Fruit fly (Drosophila melanogaster): ENCODE measurements around the gene Pgant8.

Pgant8 gene

DNA sequence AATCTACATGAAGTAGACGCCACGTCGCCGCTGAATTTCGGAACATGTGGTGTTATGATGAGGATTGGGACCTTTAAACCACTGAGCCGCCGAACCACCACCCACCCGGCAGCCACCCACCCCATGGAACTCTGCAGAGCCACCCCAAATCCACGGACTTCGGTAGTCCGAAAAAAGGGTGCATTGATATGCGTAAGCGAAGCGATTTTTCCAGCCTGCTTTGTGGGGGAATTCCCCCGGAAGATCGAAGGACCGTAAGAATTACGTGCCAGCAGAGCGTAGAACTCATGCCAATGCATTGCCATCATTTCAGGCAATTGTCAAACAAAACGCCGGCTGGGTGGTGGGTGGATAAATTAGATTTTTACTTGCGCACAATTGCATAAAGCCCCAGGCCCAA is 5.4 kb upstream of the Pgant8 start:
- TF ChIP-seq gl (tag; optimal IDR thresholded peaks at IDR 0.05) (no peak), Pif1B (GFP tag; optimal IDR thresholded peaks at IDR 0.05) (no peak), Snoo (tag; optimal IDR thresholded peaks at IDR 0.05) (no peak), CG34367 (tag; optimal IDR thresholded peaks at IDR 0.05) (no peak), EcR (GFP tag; optimal IDR thresholded peaks at IDR 0.05) (no peak), D1 (tag; optimal IDR thresholded peaks at IDR 0.05) (no peak), CG13204 (GFP tag; optimal IDR thresholded peaks at IDR 0.05) (no peak), CG15710 (tag; optimal IDR thresholded peaks at IDR 0.05) (no peak)

DNA sequence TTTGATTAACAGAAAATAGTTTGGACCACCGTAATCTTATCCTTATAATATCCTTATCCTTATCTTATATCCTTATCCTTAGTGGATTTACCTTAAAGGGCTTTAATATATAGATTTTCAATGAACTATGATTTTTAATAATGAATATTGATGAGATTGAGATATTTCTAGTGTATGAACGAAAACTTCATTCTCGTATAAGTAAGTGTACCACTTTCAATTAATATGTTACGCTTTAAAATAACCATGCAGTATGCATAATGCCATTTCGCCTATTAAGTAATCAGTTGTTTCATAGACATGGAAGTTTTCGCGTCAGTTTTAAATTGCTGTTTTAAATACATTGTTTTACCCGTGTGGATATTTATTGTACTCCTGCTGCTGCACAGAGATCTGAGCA is 4.3 kb upstream of the Pgant8 start, which contains the start of gene CG7304:
TSS of gene CG7304 (plus strand) at position 301 of the 400 bp plus-strand sequence.
- TF ChIP-seq CG10348 (GFP tag; IDR thresholded peaks at IDR 0.05) (no peak), CG13204 (GFP tag; optimal IDR thresholded peaks at IDR 0.05) (no peak), rn (GFP tag; IDR thresholded peaks at IDR 0.05) (no peak), Pif1B (GFP tag; optimal IDR thresholded peaks at IDR 0.05) (no peak), CG9948 (tag; optimal IDR thresholded peaks at IDR 0.05) (no peak), Pif1A (GFP tag; optimal IDR thresholded peaks at IDR 0.05) (no peak), gl (tag; optimal IDR thresholded peaks at IDR 0.05) (no peak), CG12605 (GFP tag; IDR thresholded peaks at IDR 0.05) (no peak), D1 (tag; optimal IDR thresholded peaks at IDR 0.05) (no peak), CG34367 (tag; optimal IDR thresholded peaks at IDR 0.05) (no peak), fd96Ca (GFP tag; IDR thresholded peaks at IDR 0.05) (no peak), Snoo (tag; optimal IDR thresholded peaks at IDR 0.05) (no peak), CG14655 (GFP tag; optimal IDR thresholded peaks at IDR 0.05) (no peak), CG8301 (tag; optimal IDR thresholded peaks at IDR 0.05) (no peak), CG32121 (GFP tag; IDR thresholded peaks at IDR 0.05) (no peak), CG8159 (tag; optimal IDR thresholded peaks at IDR 0.05) (no peak), CG4496 (GFP tag; IDR thresholded peaks at IDR 0.05) (no peak), CG17806 (tag; optimal IDR thresholded peaks at IDR 0.05) (no peak), Ets98B (GFP tag; IDR thresholded peaks at IDR 0.05) (no peak)

dm6 chr3L:15684017-15684416 is 345 bp downstream of the Pgant8 start:
- TF ChIP-seq CG15710 (tag; optimal IDR thresholded peaks at IDR 0.05) (no peak), CG13204 (GFP tag; optimal IDR thresholded peaks at IDR 0.05) (peak; percentile 51)

dm6 chr3L:15687802-15688201 is 4.1 kb downstream of the Pgant8 start, which contains the start of gene CG34452:
Gene CG34452 (minus strand): TSS chr3L:15687902.
- TF ChIP-seq CG8301 (tag; optimal IDR thresholded peaks at IDR 0.05) (no peak), CG4496 (GFP tag; IDR thresholded peaks at IDR 0.05) (no peak), Snoo (tag; optimal IDR thresholded peaks at IDR 0.05) (no peak), Ets98B (GFP tag; IDR thresholded peaks at IDR 0.05) (no peak), CG8159 (tag; optimal IDR thresholded peaks at IDR 0.05) (no peak), CG12605 (GFP tag; IDR thresholded peaks at IDR 0.05) (no peak), CG15710 (tag; optimal IDR thresholded peaks at IDR 0.05) (no peak), D1 (tag; optimal IDR thresholded peaks at IDR 0.05) (no peak), CG13204 (GFP tag; optimal IDR thresholded peaks at IDR 0.05) (no peak), EcR (GFP tag; optimal IDR thresholded peaks at IDR 0.05) (no peak), rn (GFP tag; IDR thresholded peaks at IDR 0.05) (no peak), CG32121 (GFP tag; IDR thresholded peaks at IDR 0.05) (no peak), CG17806 (tag; optimal IDR thresholded peaks at IDR 0.05) (no peak), CG9948 (tag; optimal IDR thresholded peaks at IDR 0.05) (no peak), Pif1A (GFP tag; optimal IDR thresholded peaks at IDR 0.05) (no peak)

- TF ChIP-seq CG9948 (tag; optimal IDR thresholded peaks at IDR 0.05) (no peak), CG13204 (GFP tag; optimal IDR thresholded peaks at IDR 0.05) (no peak), CG8301 (tag; optimal IDR thresholded peaks at IDR 0.05) (no peak), Snoo (tag; optimal IDR thresholded peaks at IDR 0.05) (no peak), CG17806 (tag; optimal IDR thresholded peaks at IDR 0.05) (no peak), Ets98B (GFP tag; IDR thresholded peaks at IDR 0.05) (no peak), rn (GFP tag; IDR thresholded peaks at IDR 0.05) (no peak), Pif1A (GFP tag; optimal IDR thresholded peaks at IDR 0.05) (no peak), EcR (GFP tag; optimal IDR thresholded peaks at IDR 0.05) (no peak), gl (tag; optimal IDR thresholded peaks at IDR 0.05) (no peak), fd96Ca (GFP tag; IDR thresholded peaks at IDR 0.05) (no peak)
Measured at dm6 chr3L:15689518-15689917, 5.8 kb downstream of the Pgant8 start.

DNA sequence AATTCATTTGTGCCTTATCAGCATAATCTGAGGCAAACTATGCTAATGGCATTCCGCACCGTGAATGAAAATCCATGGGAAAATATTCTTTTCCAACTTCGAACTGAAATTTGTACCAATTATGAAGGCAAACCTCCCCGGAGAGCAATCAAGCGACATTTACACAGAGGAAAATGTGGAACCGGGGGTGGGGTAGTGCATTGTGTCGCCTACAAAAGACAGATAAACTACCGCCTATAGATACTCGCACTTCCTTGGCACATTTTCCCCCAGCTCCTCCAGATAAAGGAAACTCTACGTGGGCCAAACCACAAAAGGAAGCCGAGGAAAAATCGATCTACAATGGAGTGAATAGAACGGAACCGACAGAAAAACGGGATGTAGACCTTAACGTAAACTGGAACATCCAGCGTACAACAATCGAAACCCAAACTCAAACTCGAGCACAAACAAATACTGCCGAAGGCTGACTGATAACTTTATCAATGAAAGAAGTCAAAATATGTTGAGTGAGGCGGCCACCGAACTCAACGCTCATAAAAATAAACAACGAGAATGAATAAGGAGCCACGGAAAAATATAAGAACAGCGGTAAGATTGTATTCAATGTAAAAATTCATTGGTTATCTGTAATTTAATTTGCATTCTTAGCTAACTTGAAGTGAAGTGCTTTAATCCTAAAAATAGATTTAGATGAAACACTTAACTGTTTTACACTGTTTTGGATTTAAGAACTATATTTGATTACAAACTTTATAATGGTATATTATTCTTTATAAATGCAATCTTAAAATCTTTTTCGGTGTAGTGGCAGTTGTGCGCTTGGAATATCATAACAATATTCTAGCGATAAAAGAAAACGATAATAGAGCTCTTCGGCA is 7.3 kb downstream of the Pgant8 start:
- TF ChIP-seq CG15710 (tag; optimal IDR thresholded peaks at IDR 0.05) = no peak
- TF ChIP-seq rn (GFP tag; IDR thresholded peaks at IDR 0.05) = no peak
- TF ChIP-seq EcR (GFP tag; optimal IDR thresholded peaks at IDR 0.05) = peak; percentile 39

DNA sequence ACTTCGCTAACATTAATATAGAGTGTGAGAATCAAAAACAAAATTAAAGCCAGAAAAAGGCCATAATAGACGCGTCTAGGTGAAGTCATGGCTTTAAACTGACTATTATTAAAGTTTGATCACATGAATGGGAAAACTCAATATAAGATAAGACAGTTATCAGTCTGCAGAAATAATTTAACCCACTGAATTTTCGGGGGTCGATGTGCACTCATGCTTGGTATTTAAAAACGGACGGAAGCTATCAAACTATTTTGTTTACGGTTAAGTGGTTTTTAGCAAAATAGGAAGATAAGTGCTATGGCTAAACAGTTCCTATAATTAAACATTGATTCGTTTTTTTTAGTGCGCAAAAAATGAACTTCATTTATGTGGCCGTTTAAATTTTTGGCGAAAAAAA is 8.3 kb downstream of the Pgant8 start, which contains the start of gene CG34451:
TSS of gene CG34451 (minus strand) at position 101 of the 400 bp plus-strand sequence.
- no peak for TF ChIP-seq Ets98B (GFP tag; IDR thresholded peaks at IDR 0.05)
- no peak for TF ChIP-seq Pif1B (GFP tag; optimal IDR thresholded peaks at IDR 0.05)
- no peak for TF ChIP-seq CG8301 (tag; optimal IDR thresholded peaks at IDR 0.05)
- TF ChIP-seq CG4496 (GFP tag; IDR thresholded peaks at IDR 0.05) = no peak
- TF ChIP-seq CG14655 (GFP tag; optimal IDR thresholded peaks at IDR 0.05) = no peak
- no peak for TF ChIP-seq CG8159 (tag; optimal IDR thresholded peaks at IDR 0.05)
- no peak for TF ChIP-seq CG34367 (tag; optimal IDR thresholded peaks at IDR 0.05)
- no peak for TF ChIP-seq Snoo (tag; optimal IDR thresholded peaks at IDR 0.05)
